Worm (Caenorhabditis elegans) whole organism, early embryonic: Measurements from ENCODE around the gene sru-35.

Experiments used
- B0310.2 ChIP-seq: sonication (generic microtip); optimal IDR thresholded peaks from 2 replicates; lab custom pipeline; 2016; ENCODE audit warnings: mild to moderate bottlenecking, missing genetic modification characterization, missing compliant biosample characterization
- F13C5.2 ChIP-seq: sonication (generic microtip); optimal IDR thresholded peaks from 2 replicates; lab custom pipeline; 2017; ENCODE audit warnings: mild to moderate bottlenecking, missing genetic modification characterization, inconsistent platforms, missing compliant biosample characterization
- aly-1 ChIP-seq: sonication (generic microtip); optimal IDR thresholded peaks from 2 replicates; lab custom pipeline; 2016; ENCODE audit warnings: missing genetic modification characterization, missing compliant biosample characterization
- ama-1 ChIP-seq: fragments of 150-350 bp; optimal IDR thresholded peaks from 2 replicates; lab custom pipeline; 2014
- ceh-13 ChIP-seq: fragments of 200-800 bp; sonication (Bioruptor generic); optimal IDR thresholded peaks from 2 replicates; lab custom pipeline; 2018; ENCODE audit warnings: mild to moderate bottlenecking, missing genetic modification characterization, missing compliant biosample characterization
- ceh-36 ChIP-seq: sonication (generic microtip); optimal IDR thresholded peaks from 2 replicates; lab custom pipeline; 2016; ENCODE audit warnings: missing genetic modification characterization, inconsistent platforms, missing compliant biosample characterization
- ets-7 ChIP-seq: sonication (generic microtip); optimal IDR thresholded peaks from 2 replicates; lab custom pipeline; 2016; ENCODE audit warnings: missing genotype, missing genetic modification characterization, missing compliant biosample characterization
- flt-1 ChIP-seq: fragments of 200-800 bp; sonication (Bioruptor generic); IDR thresholded peaks from 2 replicates; pipeline ENCODE4 v1.3.6; 2022; ENCODE audit warnings: missing genetic modification characterization, missing compliant biosample characterization
- hmbx-1 ChIP-seq: sonication (generic microtip); optimal IDR thresholded peaks from 2 replicates; lab custom pipeline; 2016; ENCODE audit warnings: mild to moderate bottlenecking, missing genetic modification characterization, missing compliant biosample characterization
- hmg-4 ChIP-seq: fragments of 200-800 bp; sonication (Bioruptor generic); optimal IDR thresholded peaks from 2 replicates; lab custom pipeline; 2018; ENCODE audit warnings: mild to moderate bottlenecking, missing genetic modification characterization, missing compliant biosample characterization
- hnd-1 ChIP-seq: sonication (generic microtip); optimal IDR thresholded peaks from 2 replicates; lab custom pipeline; 2016; ENCODE audit warnings: missing genetic modification characterization, missing compliant biosample characterization
- pes-1 ChIP-seq: fragments of 200-800 bp; sonication (Bioruptor generic); IDR thresholded peaks from 2 replicates; pipeline ENCODE4 v1.3.6; 2022; ENCODE audit warnings: missing genetic modification reagents, missing genetic modification characterization, missing compliant biosample characterization
- scrt-1 ChIP-seq: fragments of 200-800 bp; sonication (Bioruptor generic); IDR thresholded peaks from 2 replicates; pipeline ENCODE4 v1.3.6; 2022; ENCODE audit warnings: missing genetic modification characterization, missing compliant biosample characterization
- sea-1 ChIP-seq: fragments of 200-800 bp; sonication (Bioruptor generic); conservative IDR thresholded peaks from 2 replicates; pipeline ENCODE4 v1.3.6; 2022; ENCODE audit warnings: missing genetic modification characterization, missing compliant biosample characterization
- tbx-11 ChIP-seq: fragments of 200-800 bp; sonication (Bioruptor generic); IDR thresholded peaks from 2 replicates; pipeline ENCODE4 v1.3.6; 2022; ENCODE audit warnings: missing genetic modification characterization, missing compliant biosample characterization
- tbx-37 ChIP-seq: fragments of 200-800 bp; sonication (Bioruptor generic); conservative IDR thresholded peaks from 2 replicates; pipeline ENCODE4 v1.3.6; 2022; ENCODE audit warnings: missing genetic modification reagents, missing genetic modification characterization, missing compliant biosample characterization
- tra-4 ChIP-seq: sonication (generic microtip); optimal IDR thresholded peaks from 2 replicates; lab custom pipeline; 2017; ENCODE audit warnings: missing genetic modification characterization, missing compliant biosample characterization

The sru-35 gene

DNA sequence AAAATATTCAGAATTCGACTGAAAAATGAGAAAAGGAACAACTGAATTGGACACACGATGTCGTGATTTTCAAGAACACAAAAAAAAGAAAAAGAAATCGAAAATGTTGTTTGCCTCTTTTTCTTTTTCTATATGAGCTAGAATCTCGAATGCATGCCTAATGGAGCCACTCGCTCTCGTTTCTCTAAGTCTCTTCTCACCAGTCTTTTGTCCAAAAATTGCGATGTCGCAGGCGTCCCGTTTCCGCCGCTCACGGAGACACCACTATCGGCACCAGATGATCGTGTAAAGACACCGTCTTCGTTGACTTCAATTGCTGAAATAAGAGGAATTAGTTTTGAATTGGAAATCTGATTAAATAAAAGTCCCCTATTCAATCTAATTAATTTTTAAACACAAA lies 31.4 kb downstream of the sru-35 start:
- TF ChIP-seq hnd-1 (no peak), ama-1 (lab: Kevin White, UChicago) (no peak), hmg-4 (GFP tag; lab: Kevin White, UChicago) (no peak), F13C5.2 (tag; lab: Kevin White, UChicago) (no peak)

- TF ChIP-seq sea-1 (GFP tag; lab: Robert Waterston, UW) (no peak), hmbx-1 (tag; lab: Kevin White, UChicago) (no peak), ceh-13 (GFP tag; lab: Kevin White, UChicago) (no peak), ama-1 (lab: Kevin White, UChicago) (no peak), hnd-1 (no peak), flt-1 (GFP tag; lab: Robert Waterston, UW) (no peak), ets-7 (tag; lab: Kevin White, UChicago) (no peak), hmg-4 (GFP tag; lab: Kevin White, UChicago) (no peak), tbx-11 (GFP tag; lab: Robert Waterston, UW) (no peak), tbx-37 (GFP tag; lab: Robert Waterston, UW) (no peak), F13C5.2 (tag; lab: Kevin White, UChicago) (no peak), tra-4 (tag; lab: Kevin White, UChicago) (no peak), B0310.2 (tag; lab: Kevin White, UChicago) (no peak), scrt-1 (GFP tag; lab: Robert Waterston, UW) (no peak), aly-1 (tag; lab: Kevin White, UChicago) (no peak)
Observed at ce11 chrIV:8757729-8758128, 32.3 kb downstream of the sru-35 start.

- TF ChIP-seq B0310.2 (tag; lab: Kevin White, UChicago) (no peak), hmg-4 (GFP tag; lab: Kevin White, UChicago) (no peak), pes-1 (GFP tag; lab: Robert Waterston, UW) (no peak), flt-1 (GFP tag; lab: Robert Waterston, UW) (no peak), ama-1 (lab: Kevin White, UChicago) (no peak), F13C5.2 (tag; lab: Kevin White, UChicago) (no peak), aly-1 (tag; lab: Kevin White, UChicago) (no peak)
Observed at ce11 chrIV:8754727-8755126, 35.3 kb downstream of the sru-35 start, which contains the start of gene elli-1. elli-1 (minus strand) TSS chrIV:8754827.

DNA sequence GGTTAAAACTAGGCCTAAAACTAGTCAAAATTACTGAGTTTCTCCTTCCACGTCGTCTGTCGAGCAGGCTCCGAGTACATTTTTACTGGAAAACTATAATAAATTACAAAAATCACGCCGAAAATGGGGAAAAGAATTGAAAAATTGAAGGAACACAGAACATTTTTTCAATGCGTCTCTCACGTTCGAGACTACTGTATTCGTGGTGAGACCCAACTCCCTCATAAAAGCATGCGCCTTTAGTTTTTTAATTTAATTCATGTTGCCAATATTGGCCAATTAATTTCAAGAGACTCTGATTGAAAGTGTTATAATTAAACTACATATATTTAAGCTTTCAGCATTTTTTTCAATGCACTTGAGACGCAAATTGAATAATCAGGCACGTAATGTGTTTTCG lies 35.9 kb downstream of the sru-35 start:
- TF ChIP-seq ceh-36 (tag; lab: Kevin White, UChicago) = no peak
- no peak for TF ChIP-seq hnd-1
- no peak for TF ChIP-seq ets-7 (tag; lab: Kevin White, UChicago)
- no peak for TF ChIP-seq pes-1 (GFP tag; lab: Robert Waterston, UW)
- no peak for TF ChIP-seq ama-1 (lab: Kevin White, UChicago)
- TF ChIP-seq flt-1 (GFP tag; lab: Robert Waterston, UW) = no peak

DNA sequence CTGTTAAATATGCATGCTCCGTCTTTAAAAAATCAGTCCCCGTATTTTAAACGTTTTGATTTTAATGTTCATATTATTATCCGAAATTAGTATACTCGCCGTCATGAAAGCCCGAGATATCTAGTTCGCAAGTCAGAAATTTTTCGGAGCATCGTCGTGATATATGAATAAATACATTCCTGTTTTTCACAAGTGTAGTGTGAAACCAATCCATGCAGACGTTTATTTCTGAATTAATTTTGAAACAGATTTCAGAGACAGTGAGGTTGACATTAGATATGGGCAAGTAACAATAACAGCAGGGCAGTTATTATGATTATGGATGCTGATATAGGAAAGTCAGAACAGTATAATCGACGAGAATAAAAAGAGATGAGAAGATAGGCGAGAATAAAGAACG lies 37.6 kb downstream of the sru-35 start:
- TF ChIP-seq ama-1 (lab: Kevin White, UChicago) (no peak), tbx-37 (GFP tag; lab: Robert Waterston, UW) (no peak), F13C5.2 (tag; lab: Kevin White, UChicago) (no peak), ceh-13 (GFP tag; lab: Kevin White, UChicago) (no peak), ceh-36 (tag; lab: Kevin White, UChicago) (no peak), sea-1 (GFP tag; lab: Robert Waterston, UW) (no peak), flt-1 (GFP tag; lab: Robert Waterston, UW) (no peak), hmg-4 (GFP tag; lab: Kevin White, UChicago) (no peak), pes-1 (GFP tag; lab: Robert Waterston, UW) (no peak), aly-1 (tag; lab: Kevin White, UChicago) (no peak), tbx-11 (GFP tag; lab: Robert Waterston, UW) (no peak), hmbx-1 (tag; lab: Kevin White, UChicago) (no peak), scrt-1 (GFP tag; lab: Robert Waterston, UW) (no peak), tra-4 (tag; lab: Kevin White, UChicago) (no peak)

- TF ChIP-seq flt-1 (GFP tag; lab: Robert Waterston, UW) (no peak), scrt-1 (GFP tag; lab: Robert Waterston, UW) (no peak), sea-1 (GFP tag; lab: Robert Waterston, UW) (no peak), aly-1 (tag; lab: Kevin White, UChicago) (no peak), F13C5.2 (tag; lab: Kevin White, UChicago) (no peak), ceh-13 (GFP tag; lab: Kevin White, UChicago) (no peak), hmg-4 (GFP tag; lab: Kevin White, UChicago) (no peak), B0310.2 (tag; lab: Kevin White, UChicago) (no peak), tra-4 (tag; lab: Kevin White, UChicago) (no peak), hmbx-1 (tag; lab: Kevin White, UChicago) (no peak), pes-1 (GFP tag; lab: Robert Waterston, UW) (no peak), tbx-37 (GFP tag; lab: Robert Waterston, UW) (no peak), ets-7 (tag; lab: Kevin White, UChicago) (no peak), tbx-11 (GFP tag; lab: Robert Waterston, UW) (no peak)
Observed at ce11 chrIV:8748967-8749366, 41.1 kb downstream of the sru-35 start.

- TF ChIP-seq B0310.2 (tag; lab: Kevin White, UChicago) (no peak), tbx-37 (GFP tag; lab: Robert Waterston, UW) (no peak)
Observed at ce11 chrIV:8745591-8746302, 44.3 kb downstream of the sru-35 start, which contains the start of the genes F20C5.7 and parg-1. F20C5.7 (minus strand) TSS chrIV:8745691. parg-1 (plus strand) TSS chrIV:8746252.
